Fruit fly (Drosophila melanogaster) whole organism, embryonic: ENCODE results near the gene Or83a.

Experiments
- CG10543 ChIP-seq: fragments of 200-800 bp; sonication (Bioruptor generic); optimal IDR thresholded peaks from 3 replicates; lab custom pipeline; 2017; ENCODE audit warnings: missing biosample characterization, mild to moderate bottlenecking, missing genetic modification characterization, moderate library complexity
- CG11560 ChIP-seq: fragments of 200-800 bp; sonication (Bioruptor generic); IDR thresholded peaks from 3 replicates; pipeline ENCODE4 v1.3.6; 2022; ENCODE audit warnings: missing biosample characterization, missing genetic modification characterization
- CG11723 ChIP-seq: fragments of 200-800 bp; sonication (Bioruptor generic); optimal IDR thresholded peaks from 2 replicates; lab custom pipeline; 2017; ENCODE audit warnings: missing biosample characterization, mild to moderate bottlenecking, missing genetic modification characterization
- CG12769 ChIP-seq: fragments of 200-800 bp; sonication (Bioruptor generic); optimal IDR thresholded peaks from 2 replicates; lab custom pipeline; 2019; ENCODE audit warnings: missing biosample characterization, mild to moderate bottlenecking, missing genetic modification characterization, moderate library complexity
- CG13287 ChIP-seq: fragments of 200-800 bp; sonication (Bioruptor generic); IDR thresholded peaks from 2 replicates; pipeline ENCODE4 v1.3.6; 2022; ENCODE audit warnings: missing biosample characterization, missing genetic modification characterization; ENCODE audit not compliant: partially characterized antibody
- CG13894 ChIP-seq: fragments of 200-800 bp; sonication (Bioruptor generic); optimal IDR thresholded peaks from 3 replicates; lab custom pipeline; 2018; ENCODE audit warnings: missing biosample characterization, mild to moderate bottlenecking, missing genetic modification characterization, moderate library complexity
- CG14860 ChIP-seq: fragments of 200-800 bp; sonication (Bioruptor generic); IDR thresholded peaks from 3 replicates; pipeline ENCODE4 v1.3.6; 2022; ENCODE audit warnings: missing biosample characterization, missing genetic modification characterization; ENCODE audit not compliant: partially characterized antibody
- CG15269 ChIP-seq: fragments of 200-800 bp; sonication (Bioruptor generic); optimal IDR thresholded peaks from 2 replicates; lab custom pipeline; 2018; ENCODE audit warnings: missing biosample characterization, mild to moderate bottlenecking, missing genetic modification characterization, moderate library complexity
- CG17829 ChIP-seq: fragments of 200-800 bp; optimal IDR thresholded peaks from 2 replicates; lab custom pipeline; 2019; ENCODE audit warnings: missing biosample characterization, mild to moderate bottlenecking, missing genetic modification characterization, moderate library complexity
- CG2199 ChIP-seq: fragments of 200-800 bp; sonication (Bioruptor generic); IDR thresholded peaks from 3 replicates; pipeline ENCODE4 v1.3.6; 2022; ENCODE audit warnings: missing biosample characterization, missing genetic modification characterization
- CG30431 ChIP-seq: fragments of 200-800 bp; sonication (Bioruptor generic); optimal IDR thresholded peaks from 2 replicates; lab custom pipeline; 2017; ENCODE audit warnings: missing biosample characterization, missing genetic modification characterization
- CG34422 ChIP-seq: fragments of 200-800 bp; sonication (Bioruptor generic); IDR thresholded peaks from 3 replicates; pipeline ENCODE4 v1.3.6; 2022; ENCODE audit warnings: missing biosample characterization, missing genetic modification characterization
- CG6272 ChIP-seq: fragments of 200-800 bp; sonication (Bioruptor generic); IDR thresholded peaks from 2 replicates; pipeline ENCODE4 v1.3.6; 2022; ENCODE audit warnings: missing biosample characterization, missing genetic modification characterization
- CG6683 ChIP-seq: fragments of 200-800 bp; sonication (Bioruptor generic); optimal IDR thresholded peaks from 2 replicates; lab custom pipeline; 2017; ENCODE audit warnings: missing biosample characterization, mild to moderate bottlenecking, missing genetic modification characterization, missing genetic modification reagents
- CG6791 ChIP-seq: fragments of 200-800 bp; sonication (Bioruptor generic); IDR thresholded peaks from 3 replicates; pipeline ENCODE4 v1.3.6; 2022; ENCODE audit warnings: missing biosample characterization, missing genetic modification characterization; ENCODE audit not compliant: partially characterized antibody
- CG8089 ChIP-seq: fragments of 200-800 bp; sonication (Bioruptor generic); optimal IDR thresholded peaks from 3 replicates; lab custom pipeline; 2016; ENCODE audit warnings: missing biosample characterization, missing genetic modification characterization
- CkIIα-i1 ChIP-seq: fragments of 200-800 bp; sonication (Bioruptor generic); IDR thresholded peaks from 2 replicates; pipeline ENCODE4 v1.3.6; 2022; ENCODE audit warnings: missing biosample characterization, missing genetic modification characterization
- Ets65A ChIP-seq: fragments of 200-800 bp; sonication (Bioruptor generic); peaks from one replicate; lab custom pipeline; 2016; ENCODE audit warnings: missing biosample characterization, missing genetic modification characterization
- Lpt ChIP-seq: fragments of >200 bp; optimal IDR thresholded peaks from 2 replicates; lab custom pipeline; 2018; ENCODE audit warnings: missing biosample characterization, missing genetic modification characterization
- MTF-1 ChIP-seq: fragments of 200-800 bp; sonication (Bioruptor generic); optimal IDR thresholded peaks from 2 replicates; lab custom pipeline; 2018; ENCODE audit warnings: missing biosample characterization, mild to moderate bottlenecking, missing genetic modification characterization, borderline replicate concordance
- Med ChIP-seq: fragments of 200-800 bp; sonication (Bioruptor generic); peaks from one replicate; lab custom pipeline; 2016; ENCODE audit warnings: missing biosample characterization, missing genetic modification characterization, mild to moderate bottlenecking, inconsistent platforms, moderate library complexity
- NK7.1 ChIP-seq: fragments of 200-800 bp; sonication (Bioruptor generic); optimal IDR thresholded peaks from 3 replicates; lab custom pipeline; 2016; ENCODE audit warnings: missing biosample characterization, missing genetic modification characterization
- Sry-β ChIP-seq: fragments of 200-800 bp; sonication (Bioruptor generic); optimal IDR thresholded peaks from 2 replicates; lab custom pipeline; 2018; ENCODE audit warnings: missing biosample characterization, mild to moderate bottlenecking, missing genetic modification characterization, moderate library complexity
- ato ChIP-seq: fragments of 200-800 bp; sonication (Bioruptor generic); IDR thresholded peaks from 2 replicates; pipeline ENCODE4 v1.3.6; 2022; ENCODE audit warnings: missing biosample characterization, missing genetic modification characterization; ENCODE audit not compliant: partially characterized antibody
- cad ChIP-seq: fragments of >200 bp; optimal IDR thresholded peaks from 2 replicates; lab custom pipeline; 2017; ENCODE audit warnings: missing biosample characterization, missing genetic modification characterization
- cg ChIP-seq: fragments of 200-800 bp; sonication (Bioruptor generic); optimal IDR thresholded peaks from 3 replicates; lab custom pipeline; 2019; ENCODE audit warnings: missing biosample characterization, mild to moderate bottlenecking, missing genetic modification characterization, moderate library complexity
- chinmo ChIP-seq: fragments of 200-800 bp; sonication (Bioruptor generic); IDR thresholded peaks from 4 replicates; pipeline ENCODE4 v1.3.6; 2022; ENCODE audit warnings: missing biosample characterization, missing genetic modification characterization; ENCODE audit not compliant: partially characterized antibody
- ci ChIP-seq: fragments of 200-800 bp; sonication (Bioruptor generic); IDR thresholded peaks from 3 replicates; pipeline ENCODE4 v1.3.6; 2022; ENCODE audit warnings: missing biosample characterization, missing genetic modification characterization
- ewg ChIP-seq: fragments of 200-800 bp; sonication (Bioruptor generic); optimal IDR thresholded peaks from 3 replicates; lab custom pipeline; 2017; ENCODE audit warnings: mild to moderate bottlenecking, missing biosample characterization, missing genetic modification reagents, missing genetic modification characterization
- fd102C ChIP-seq: fragments of 200-800 bp; sonication (Bioruptor generic); optimal IDR thresholded peaks from 2 replicates; lab custom pipeline; 2018; ENCODE audit warnings: missing biosample characterization, mild to moderate bottlenecking, missing genetic modification characterization, moderate library complexity
- fd64A ChIP-seq: fragments of 200-800 bp; sonication (Bioruptor generic); optimal IDR thresholded peaks from 3 replicates; lab custom pipeline; 2018; ENCODE audit warnings: missing biosample characterization, mild to moderate bottlenecking, missing genetic modification characterization
- gt ChIP-seq: fragments of 200-800 bp; sonication (Bioruptor generic); IDR thresholded peaks from 2 replicates; pipeline ENCODE4 v1.3.6; 2022; ENCODE audit warnings: missing biosample characterization, missing genetic modification characterization
- mld ChIP-seq: fragments of 200-800 bp; sonication (Bioruptor generic); IDR thresholded peaks from 3 replicates; pipeline ENCODE4 v1.3.6; 2022; ENCODE audit warnings: missing biosample characterization, missing genetic modification characterization; ENCODE audit not compliant: partially characterized antibody
- nmo ChIP-seq: fragments of 200-800 bp; sonication (Bioruptor generic); optimal IDR thresholded peaks from 2 replicates; lab custom pipeline; 2018; ENCODE audit warnings: missing biosample characterization, mild to moderate bottlenecking, missing genetic modification characterization, moderate library complexity
- oc ChIP-seq: fragments of 200-800 bp; sonication (Bioruptor generic); optimal IDR thresholded peaks from 2 replicates; lab custom pipeline; 2018; ENCODE audit warnings: missing biosample characterization, mild to moderate bottlenecking, missing genetic modification characterization, moderate library complexity
- otp ChIP-seq: fragments of 200-800 bp; sonication (Bioruptor generic); IDR thresholded peaks from 3 replicates; pipeline ENCODE4, ENCODE4 v1.3.6; 2022; ENCODE audit warnings: missing biosample characterization, missing genetic modification characterization
- phol ChIP-seq: fragments of 200-800 bp; sonication (Bioruptor generic); optimal IDR thresholded peaks from 3 replicates; lab custom pipeline; 2018; ENCODE audit warnings: missing biosample characterization, mild to moderate bottlenecking, missing genetic modification characterization, moderate library complexity
- rib ChIP-seq: fragments of 200-800 bp; sonication (Bioruptor generic); IDR thresholded peaks from 2 replicates; pipeline ENCODE4 v1.3.6; 2022; ENCODE audit warnings: missing biosample characterization, missing genetic modification characterization
- row ChIP-seq: fragments of 200-800 bp; sonication (Bioruptor generic); IDR thresholded peaks from 3 replicates; pipeline ENCODE4 v1.3.6; 2022; ENCODE audit warnings: missing biosample characterization, missing genetic modification characterization
- sd ChIP-seq: fragments of 200-800 bp; sonication (Bioruptor generic); optimal IDR thresholded peaks from 3 replicates; lab custom pipeline; 2018; ENCODE audit warnings: missing biosample characterization, mild to moderate bottlenecking, missing genetic modification characterization, moderate library complexity
- ssp ChIP-seq: fragments of 200-800 bp; sonication (Bioruptor generic); IDR thresholded peaks from 2 replicates; pipeline ENCODE4 v1.3.6; 2022; ENCODE audit warnings: missing biosample characterization, missing genetic modification characterization
- tll ChIP-seq, 2 experiments: fragments of 200-800 bp in 1 of 2; fragments of >200 bp in 1 of 2; sonication (Bioruptor generic) in 1 of 2; optimal IDR thresholded peaks; 2 replicates each; lab custom pipeline; 2017 to 2019; ENCODE audit warnings: missing biosample characterization in 2 of 2, missing genetic modification characterization in 2 of 2, mild to moderate bottlenecking in 1 of 2, moderate library complexity in 1 of 2
- vvl ChIP-seq: fragments of 200-800 bp; sonication (Bioruptor generic); IDR thresholded peaks from 2 replicates; pipeline ENCODE4 v1.3.6; 2022; ENCODE audit warnings: missing biosample characterization, missing genetic modification characterization
- zfh2 ChIP-seq: fragments of 200-800 bp; sonication (Bioruptor generic); optimal IDR thresholded peaks from 2 replicates; lab custom pipeline; 2016; ENCODE audit warnings: missing biosample characterization, missing genetic modification characterization

Or83a gene

dm6 chr3R:5392621-5393020, 6.4 kb downstream of the Or83a start, which contains the start of gene kkv (continued):
- TF ChIP-seq Med (GFP tag; lab: Kevin White, UChicago) = peak; percentile 31
- no peak for TF ChIP-seq phol (tag; lab: Kevin White, UChicago)
- no peak for TF ChIP-seq tll (GFP tag; optimal IDR thresholded peaks at IDR 0.05; lab: Kevin White, UChicago)
- peak; percentile 26; the same call in 1 of the 3 replicates for TF ChIP-seq ci (GFP tag; lab: Robert Waterston, UW)
- peak; percentile 78 for TF ChIP-seq cg
- TF ChIP-seq cad (GFP tag; lab: Kevin White, UChicago) = no peak
- TF ChIP-seq Ets65A = peak; percentile 17
- peak; percentile 42 for TF ChIP-seq CG13894
- no peak for TF ChIP-seq CG11560 (tag; lab: Robert Waterston, UW)
- no peak for TF ChIP-seq CkIIα-i1 (GFP tag; lab: Robert Waterston, UW)
- TF ChIP-seq NK7.1 (GFP tag; lab: Kevin White, UChicago) = no peak
- peak; percentile 18; the same call in 1 of the 2 replicates for TF ChIP-seq CG13287 (GFP tag; lab: Robert Waterston, UW)
- no peak for TF ChIP-seq CG17829 (tag; lab: Kevin White, UChicago)
- no peak for TF ChIP-seq fd102C (GFP tag; lab: Kevin White, UChicago)
- no peak for TF ChIP-seq CG6272 (GFP tag; lab: Robert Waterston, UW)
- TF ChIP-seq otp (GFP tag; lab: Robert Waterston, UW) = 0 out of 3 replicates have a peak, but pooled peaks have one; percentile 9
- TF ChIP-seq CG12769 (tag; lab: Kevin White, UChicago) = peak; percentile 43
- TF ChIP-seq CG10543 = no peak
- no peak for TF ChIP-seq CG14860
- peak; percentile 31; the same call in 1 of the 2 replicates for TF ChIP-seq vvl (GFP tag; lab: Robert Waterston, UW)
- TF ChIP-seq CG6791 (GFP tag; lab: Robert Waterston, UW) = no peak
- no peak for TF ChIP-seq MTF-1 (GFP tag; lab: Kevin White, UChicago)
- no peak for TF ChIP-seq fd64A (GFP tag; lab: Kevin White, UChicago)
- TF ChIP-seq CG2199 = 0 out of 3 replicates have a peak, but pooled peaks have one; percentile 28
- no peak for TF ChIP-seq CG8089
- peak; percentile 1 for TF ChIP-seq ewg (GFP tag; lab: Kevin White, UChicago)
- TF ChIP-seq CG15269 (tag; lab: Kevin White, UChicago) = peak; percentile 76
- TF ChIP-seq nmo (GFP tag; lab: Kevin White, UChicago) = no peak
- TF ChIP-seq ato (GFP tag; lab: Robert Waterston, UW) = 0 out of 2 replicates have a peak, but pooled peaks have one; percentile 13
- no peak for TF ChIP-seq CG6683 (GFP tag; lab: Kevin White, UChicago)
- no peak for TF ChIP-seq row
- TF ChIP-seq zfh2 (GFP tag; lab: Kevin White, UChicago) = no peak
- 0 out of 3 replicates have a peak, but pooled peaks have one; percentile 41 for TF ChIP-seq mld (GFP tag; lab: Robert Waterston, UW)
- TF ChIP-seq chinmo = peak; percentile 92
- 0 out of 3 replicates have a peak, but pooled peaks have one; percentile 33 for TF ChIP-seq CG34422 (GFP tag; lab: Robert Waterston, UW)
- TF ChIP-seq CG30431 (GFP tag; lab: Kevin White, UChicago) = no peak
- TF ChIP-seq gt (GFP tag; lab: Robert Waterston, UW) = no peak
- TF ChIP-seq rib (GFP tag; lab: Robert Waterston, UW) = peak; percentile 41; the same call in 1 of the 2 replicates
- TF ChIP-seq sd (tag; lab: Kevin White, UChicago) = peak; percentile 45
- peak; percentile 37 for TF ChIP-seq oc (tag; lab: Kevin White, UChicago)
- TF ChIP-seq Lpt = no peak
- no peak for TF ChIP-seq Sry-β (GFP tag; lab: Kevin White, UChicago)
- no peak for TF ChIP-seq CG11723 (GFP tag; lab: Kevin White, UChicago)
- TF ChIP-seq ssp (GFP tag; lab: Robert Waterston, UW) = no peak
